Worm (Caenorhabditis elegans) whole organism, late embryonic: Measurements from ENCODE around the gene C13G5.2.

Experiments
- T23F11.4 ChIP-seq: fragments of 200-800 bp; sonication (Bioruptor generic); optimal IDR thresholded peaks from 2 replicates; lab custom pipeline; 2018; ENCODE audit warnings: mild to moderate bottlenecking, missing genetic modification characterization, missing compliant biosample characterization
- sox-4 ChIP-seq: sonication (generic microtip); optimal IDR thresholded peaks from 2 replicates; lab custom pipeline; 2017; ENCODE audit warnings: mild to moderate bottlenecking, missing genetic modification characterization, inconsistent platforms, missing compliant biosample characterization
- unc-42 ChIP-seq: sonication (generic microtip); optimal IDR thresholded peaks from 2 replicates; lab custom pipeline; 2016; ENCODE audit warnings: missing genotype, missing genetic modification characterization, missing compliant biosample characterization

DNA sequence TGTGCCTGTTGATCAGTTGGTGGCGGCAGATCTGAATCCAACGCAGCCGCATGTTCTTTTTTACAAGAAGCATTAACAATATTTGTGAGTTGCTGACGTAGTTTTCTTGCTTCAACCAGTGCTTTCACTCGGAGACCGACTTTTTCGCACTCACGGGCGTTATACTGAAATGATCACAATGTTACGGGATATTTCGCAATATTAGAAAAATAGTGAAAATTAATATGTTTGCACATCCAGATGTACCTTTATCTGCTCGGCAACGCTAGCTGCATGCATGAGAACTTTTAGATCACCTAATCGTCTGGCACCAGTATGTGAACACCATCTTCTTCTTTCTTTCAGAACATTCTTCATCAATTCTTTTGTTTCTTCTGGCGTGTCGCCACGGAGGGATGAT lies 7.0 kb downstream of the C13G5.2 start:
- TF ChIP-seq sox-4 (tag; lab: Kevin White, UChicago) (no peak), unc-42 (no peak), T23F11.4 (GFP tag; lab: Kevin White, UChicago) (no peak)
